Worm (Caenorhabditis elegans): ENCODE results near the gene Y94H6A.5.
A peak's percentile ranks its signal among the peaks of the same experiment; 100 is the strongest.
"Not testable (repeated sequence)": the region's sequence is repeated elsewhere in the genome, so short reads cannot be mapped to it uniquely, and the experiment has no call there.

The Y94H6A.5 gene

ce11 chrIV:2747385-2748007 lies 43.7 kb upstream of the Y94H6A.5 start:
- TF ChIP-seq T20F7.1 (GFP tag; optimal IDR thresholded peaks at IDR 0.05) (no peak), aha-1 (tag) (peak; percentile 54), zip-11 (GFP tag; IDR thresholded peaks at IDR 0.05) (no peak), madf-9 (GFP tag; conservative IDR thresholded peaks at IDR 0.05) (no peak), dve-1 (tag; optimal IDR thresholded peaks at IDR 0.05; ENCODE audit: insufficient read depth) (no peak), lin-38 (GFP tag; IDR thresholded peaks at IDR 0.05) (peak; percentile 35; the same call in 1 of the 2 replicates), ztf-11 (tag; optimal IDR thresholded peaks at IDR 0.05) (no peak), cey-2 (tag; optimal IDR thresholded peaks at IDR 0.05; ENCODE audit: borderline replicate concordance, insufficient read depth) (no peak), duxl-1 (tag; optimal IDR thresholded peaks at IDR 0.05; ENCODE audit: poor library complexity) (no peak)

DNA sequence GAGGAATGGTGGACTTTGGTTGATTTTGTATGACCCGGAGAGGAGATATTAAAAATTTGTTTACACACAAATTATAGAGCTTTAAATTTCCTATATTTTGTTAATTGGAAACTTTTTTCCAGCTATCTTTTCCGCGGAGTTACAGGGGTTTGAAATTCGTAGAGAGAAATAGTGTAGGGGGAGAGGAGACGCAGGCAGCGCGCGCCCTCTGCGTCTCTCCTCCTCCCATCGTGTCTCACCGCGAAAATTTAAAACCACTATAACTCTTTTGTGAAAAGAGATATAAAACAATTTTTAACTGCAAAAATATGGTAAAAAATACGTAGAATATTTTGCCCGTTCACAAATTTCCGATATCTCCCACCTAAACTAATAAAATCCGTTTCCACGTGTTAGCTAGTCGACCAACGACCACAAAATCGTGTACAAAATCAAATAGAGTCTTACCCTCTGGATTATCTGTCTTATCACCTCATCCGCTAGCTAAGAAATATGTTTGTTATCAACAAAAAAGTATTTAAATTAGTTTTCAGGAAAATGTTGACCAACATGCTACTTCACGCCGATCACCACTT lies 38.8 kb upstream of the Y94H6A.5 start, which contains the start of gene nhr-277:
nhr-277 (plus strand) TSS at position 525 of the 575 bp plus-strand sequence.
- TF ChIP-seq unc-39 (tag; optimal IDR thresholded peaks at IDR 0.05), result no peak
- TF ChIP-seq ztf-11 (tag; optimal IDR thresholded peaks at IDR 0.05), result no peak
- no peak for TF ChIP-seq egl-43 (GFP tag; IDR thresholded peaks at IDR 0.05)
- TF ChIP-seq php-3 (GFP tag; IDR thresholded peaks at IDR 0.05), result no peak

DNA sequence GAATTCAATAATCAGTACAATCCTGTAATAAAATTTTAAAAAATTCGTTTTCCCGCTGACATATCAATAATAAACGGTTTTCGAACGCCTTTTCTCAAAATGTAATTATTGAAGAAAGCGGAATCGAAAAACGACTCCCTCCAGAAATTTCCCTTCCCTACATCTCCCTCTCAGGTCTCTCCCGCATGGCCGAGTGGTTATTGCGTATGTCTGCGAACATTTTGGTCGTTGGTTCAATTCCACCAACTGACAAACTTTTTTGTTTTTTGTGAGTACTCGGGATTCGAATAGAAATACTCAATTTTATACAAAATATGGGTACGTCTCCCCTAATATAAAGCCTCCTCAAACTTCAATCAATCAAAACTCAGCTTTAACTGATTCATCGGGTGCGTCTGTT lies 36.3 kb upstream of the Y94H6A.5 start:
- TF ChIP-seq Y105C5A.15 (GFP tag; IDR thresholded peaks at IDR 0.05) (peak; percentile 95), dmd-8 (GFP tag; IDR thresholded peaks at IDR 0.05) (peak; percentile 99), hmg-1.1 (GFP tag; IDR thresholded peaks at IDR 0.05) (peak; percentile 88), F26F4.8 (GFP tag; conservative IDR thresholded peaks at IDR 0.05) (peak; percentile 97), ctbp-1 (GFP tag; IDR thresholded peaks at IDR 0.05) (peak; percentile 90), mdt-29 (GFP tag; IDR thresholded peaks at IDR 0.05) (peak; percentile 81), daf-8 (GFP tag; IDR thresholded peaks at IDR 0.05) (peak; percentile 21; the same call in 1 of the 2 replicates), lim-7 (GFP tag; IDR thresholded peaks at IDR 0.05) (peak; percentile 99), vab-7 (GFP tag; IDR thresholded peaks at IDR 0.05) (peak; percentile 97), D1046.2 (GFP tag; IDR thresholded peaks at IDR 0.05) (peak; percentile 92), ZK337.2 (GFP tag; IDR thresholded peaks at IDR 0.05) (peak; percentile 87), dmd-6 (GFP tag; IDR thresholded peaks at IDR 0.05) (peak; percentile 65), ceh-44 (GFP tag; IDR thresholded peaks at IDR 0.05) (peak; percentile 88), snpc-1.2 (GFP tag; IDR thresholded peaks at IDR 0.05) (peak; percentile 84), egl-43 (GFP tag; IDR thresholded peaks at IDR 0.05) (peak; percentile 97), lin-38 (GFP tag; IDR thresholded peaks at IDR 0.05) (peak; percentile 85), Y75B8A.6 (GFP tag; IDR thresholded peaks at IDR 0.05) (peak; percentile 72; the same call in 1 of the 2 replicates), arid-1 (GFP tag; conservative IDR thresholded peaks at IDR 0.05) (peak; percentile 92), nhr-41 (GFP tag; IDR thresholded peaks at IDR 0.05) (peak; percentile 92), lin-29 (GFP tag; IDR thresholded peaks at IDR 0.05) (peak; percentile 79), ceh-20 (GFP tag; IDR thresholded peaks at IDR 0.05) (peak; percentile 73; the same call in 1 of the 2 replicates), madf-9 (GFP tag; conservative IDR thresholded peaks at IDR 0.05) (peak; percentile 90), T26A8.4 (GFP tag; IDR thresholded peaks at IDR 0.05) (peak; percentile 78), mxl-2 (GFP tag; conservative IDR thresholded peaks at IDR 0.05) (peak; percentile 81), zfp-3 (GFP tag; conservative IDR thresholded peaks at IDR 0.05) (peak; percentile 33; the same call in 1 of the 2 replicates), tra-1 (GFP tag; IDR thresholded peaks at IDR 0.05) (peak; percentile 89), php-3 (GFP tag; IDR thresholded peaks at IDR 0.05) (peak; percentile 81), madf-5 (GFP tag; IDR thresholded peaks at IDR 0.05) (peak; percentile 90 to 93), F44E2.7 (GFP tag; IDR thresholded peaks at IDR 0.05) (peak; percentile 98), nhr-42 (GFP tag; IDR thresholded peaks at IDR 0.05) (peak; percentile 79), zip-11 (GFP tag; IDR thresholded peaks at IDR 0.05) (peak; percentile 88; the same call in 1 of the 2 replicates), lin-1 (GFP tag; IDR thresholded peaks at IDR 0.05) (peak; percentile 89), pha-4 (GFP tag; IDR thresholded peaks at IDR 0.05) (peak; percentile 94), Y48G9A.11 (GFP tag; IDR thresholded peaks at IDR 0.05) (peak; percentile 84), saeg-2 (GFP tag; IDR thresholded peaks at IDR 0.05) (peak; percentile 85)
- not testable (repeated sequence) for TF ChIP-seq pha-4 (tag; optimal IDR thresholded peaks at IDR 0.05)

Data from whole organism, L4 larva.